Fruit fly (Drosophila melanogaster): ENCODE results near the gene Las.

Las gene

dm6 chr3L:20402665-20403492 lies 29.3 kb downstream of the Las start:
- TF ChIP-seq CG10348 (GFP tag; IDR thresholded peaks at IDR 0.05) (no peak), CG15710 (tag; optimal IDR thresholded peaks at IDR 0.05) (peak; percentile 84), CG13204 (GFP tag; optimal IDR thresholded peaks at IDR 0.05) (peak; percentile 12), CG34367 (tag; optimal IDR thresholded peaks at IDR 0.05) (peak; percentile 79), CG14655 (GFP tag; optimal IDR thresholded peaks at IDR 0.05) (no peak), Pif1A (GFP tag; optimal IDR thresholded peaks at IDR 0.05) (peak; percentile 54), Ets98B (GFP tag; IDR thresholded peaks at IDR 0.05) (no peak), CG12605 (GFP tag; IDR thresholded peaks at IDR 0.05) (no peak), gl (tag; optimal IDR thresholded peaks at IDR 0.05) (peak; percentile 76), rn (GFP tag; IDR thresholded peaks at IDR 0.05) (no peak), CG8301 (tag; optimal IDR thresholded peaks at IDR 0.05) (no peak), fd96Ca (GFP tag; IDR thresholded peaks at IDR 0.05) (no peak), Snoo (tag; optimal IDR thresholded peaks at IDR 0.05) (peak; percentile 34), CG17806 (tag; optimal IDR thresholded peaks at IDR 0.05) (peak; percentile 74), D1 (tag; optimal IDR thresholded peaks at IDR 0.05) (peak; percentile 20), CG4496 (GFP tag; IDR thresholded peaks at IDR 0.05) (no peak), EcR (GFP tag; optimal IDR thresholded peaks at IDR 0.05) (no peak), CG32121 (GFP tag; IDR thresholded peaks at IDR 0.05) (no peak), CG9948 (tag; optimal IDR thresholded peaks at IDR 0.05) (peak; percentile 80), CG8159 (tag; optimal IDR thresholded peaks at IDR 0.05) (peak; percentile 90), Pif1B (GFP tag; optimal IDR thresholded peaks at IDR 0.05) (peak; percentile 54)

- TF ChIP-seq Ets98B (GFP tag; IDR thresholded peaks at IDR 0.05): peak; percentile 42; the same call in 1 of the 2 replicates
- no peak for TF ChIP-seq CG17806 (tag; optimal IDR thresholded peaks at IDR 0.05)
- peak; percentile 52 for TF ChIP-seq EcR (GFP tag; optimal IDR thresholded peaks at IDR 0.05)
- TF ChIP-seq CG8301 (tag; optimal IDR thresholded peaks at IDR 0.05): no peak
- TF ChIP-seq Pif1B (GFP tag; optimal IDR thresholded peaks at IDR 0.05): peak; percentile 4
- no peak for TF ChIP-seq CG8159 (tag; optimal IDR thresholded peaks at IDR 0.05)
- peak; percentile 28 for TF ChIP-seq CG13204 (GFP tag; optimal IDR thresholded peaks at IDR 0.05)
- TF ChIP-seq CG15710 (tag; optimal IDR thresholded peaks at IDR 0.05): no peak
- TF ChIP-seq fd96Ca (GFP tag; IDR thresholded peaks at IDR 0.05): peak; percentile 29; the same call in 1 of the 3 replicates
- TF ChIP-seq CG12605 (GFP tag; IDR thresholded peaks at IDR 0.05): peak; percentile 59
- peak; percentile 31; the same call in 1 of the 2 replicates for TF ChIP-seq CG32121 (GFP tag; IDR thresholded peaks at IDR 0.05)
- TF ChIP-seq CG4496 (GFP tag; IDR thresholded peaks at IDR 0.05): peak; percentile 74; the same call in 2 of the 3 replicates
- TF ChIP-seq Snoo (tag; optimal IDR thresholded peaks at IDR 0.05): peak; percentile 25
Measured at dm6 chr3L:20401026-20401912, 30.9 kb downstream of the Las start, which contains the start of gene trbl. trbl (minus strand) TSS chr3L:20401609.

dm6 chr3L:20400515-20400914 lies 31.6 kb downstream of the Las start:
- TF ChIP-seq CG4496 (GFP tag; IDR thresholded peaks at IDR 0.05) (0 out of 3 replicates have a peak, but pooled peaks have one; percentile 13), CG10348 (GFP tag; IDR thresholded peaks at IDR 0.05) (no peak), Snoo (tag; optimal IDR thresholded peaks at IDR 0.05) (no peak), Ets98B (GFP tag; IDR thresholded peaks at IDR 0.05) (no peak)

- TF ChIP-seq CG15710 (tag; optimal IDR thresholded peaks at IDR 0.05): peak; percentile 91
- TF ChIP-seq CG14655 (GFP tag; optimal IDR thresholded peaks at IDR 0.05): peak; percentile 95
- TF ChIP-seq EcR (GFP tag; optimal IDR thresholded peaks at IDR 0.05): peak; percentile 29
- TF ChIP-seq fd96Ca (GFP tag; IDR thresholded peaks at IDR 0.05): peak; percentile 84
- TF ChIP-seq CG9948 (tag; optimal IDR thresholded peaks at IDR 0.05): peak; percentile 92
- TF ChIP-seq CG10348 (GFP tag; IDR thresholded peaks at IDR 0.05): peak; percentile 74; the same call in 1 of the 2 replicates
- peak; percentile 84 for TF ChIP-seq CG34367 (tag; optimal IDR thresholded peaks at IDR 0.05)
- peak; percentile 90 for TF ChIP-seq CG32121 (GFP tag; IDR thresholded peaks at IDR 0.05)
- peak; percentile 74 for TF ChIP-seq CG13204 (GFP tag; optimal IDR thresholded peaks at IDR 0.05)
- TF ChIP-seq gl (tag; optimal IDR thresholded peaks at IDR 0.05): peak; percentile 58
- TF ChIP-seq CG8159 (tag; optimal IDR thresholded peaks at IDR 0.05): peak; percentile 92
- TF ChIP-seq Snoo (tag; optimal IDR thresholded peaks at IDR 0.05): peak; percentile 86
- TF ChIP-seq rn (GFP tag; IDR thresholded peaks at IDR 0.05): peak; percentile 65; the same call in 1 of the 2 replicates
- peak; percentile 92 for TF ChIP-seq CG17806 (tag; optimal IDR thresholded peaks at IDR 0.05)
- peak; percentile 78 for TF ChIP-seq Ets98B (GFP tag; IDR thresholded peaks at IDR 0.05)
- peak; percentile 89 for TF ChIP-seq Pif1A (GFP tag; optimal IDR thresholded peaks at IDR 0.05)
- TF ChIP-seq CG8301 (tag; optimal IDR thresholded peaks at IDR 0.05): peak; percentile 94
- peak; percentile 82 for TF ChIP-seq CG12605 (GFP tag; IDR thresholded peaks at IDR 0.05)
- peak; percentile 91 for TF ChIP-seq CG4496 (GFP tag; IDR thresholded peaks at IDR 0.05)
- TF ChIP-seq Pif1B (GFP tag; optimal IDR thresholded peaks at IDR 0.05): peak; percentile 88
- TF ChIP-seq D1 (tag; optimal IDR thresholded peaks at IDR 0.05): peak; percentile 81
Measured at dm6 chr3L:20399550-20400109, 32.5 kb downstream of the Las start.
